Fruit fly (Drosophila melanogaster) whole organism, adult: Measurements from ENCODE around the gene ETHR.

Experiments
- CG11617 ChIP-seq: fragments of 200-800 bp; sonication (Bioruptor generic); optimal IDR thresholded peaks from 2 replicates; lab custom pipeline; 2017; ENCODE audit warnings: mild to moderate bottlenecking, missing biosample characterization, missing genetic modification reagents, missing genetic modification characterization
- CG33017 ChIP-seq: fragments of 200-800 bp; sonication (Bioruptor generic); optimal IDR thresholded peaks from 2 replicates; lab custom pipeline; 2018; ENCODE audit warnings: missing biosample characterization, mild to moderate bottlenecking, missing genetic modification characterization, moderate library complexity
- Crg-1 ChIP-seq: fragments of 200-800 bp; sonication (Bioruptor generic); optimal IDR thresholded peaks from 2 replicates; lab custom pipeline; 2016; ENCODE audit warnings: missing biosample characterization, missing genetic modification characterization
- ovo ChIP-seq: fragments of 200-800 bp; sonication (Bioruptor generic); optimal IDR thresholded peaks from 2 replicates; lab custom pipeline; 2016; ENCODE audit warnings: missing biosample characterization, missing genetic modification characterization

DNA sequence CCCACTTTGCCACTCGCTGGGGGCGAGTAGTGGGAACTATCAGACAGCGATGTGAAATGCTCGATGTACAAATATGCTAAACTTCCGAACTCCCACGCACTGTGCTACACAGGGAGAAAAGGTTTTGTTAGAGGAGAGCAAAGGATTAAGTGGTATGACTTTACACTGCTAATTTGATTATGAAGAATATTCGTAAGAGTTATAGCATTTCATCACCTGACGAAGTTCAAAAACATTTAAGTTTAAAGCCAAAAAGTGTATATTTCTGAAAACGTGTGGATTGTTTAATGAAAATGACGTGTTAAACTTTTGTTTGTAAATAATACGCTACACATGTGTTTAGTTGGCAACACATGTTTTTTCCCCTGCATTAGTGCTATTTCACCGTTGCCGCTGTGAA, 41.7 kb downstream of the ETHR start:
- TF ChIP-seq CG11617 (no peak), Crg-1 (no peak), CG33017 (tag; lab: Kevin White, UChicago) (no peak), ovo (GFP tag; lab: Kevin White, UChicago) (no peak)
